Fruit fly (Drosophila melanogaster): Measurements from ENCODE around the gene CG7579.

dm6 chr3L:15637618-15638017, 45.6 kb downstream of the CG7579 start:
- TF ChIP-seq fru (GFP tag; optimal IDR thresholded peaks at IDR 0.05) = peak; percentile 47
- no peak for TF ChIP-seq Myc (optimal IDR thresholded peaks at IDR 0.05)
- TF ChIP-seq h (GFP tag; optimal IDR thresholded peaks at IDR 0.05) = peak; percentile 76
- no peak for TF ChIP-seq Dfd (GFP tag; optimal IDR thresholded peaks at IDR 0.05)
- TF ChIP-seq psq (GFP tag; optimal IDR thresholded peaks at IDR 0.05) = no peak
